Worm (Caenorhabditis elegans): Measurements from ENCODE around the gene nhr-187.

Gene nhr-187

ce11 chrV:3855916-3856315 is 6.8 kb downstream of the nhr-187 start (continued):
- TF ChIP-seq egl-27 (tag; optimal IDR thresholded peaks at IDR 0.05) (no peak), lir-3 (tag; optimal IDR thresholded peaks at IDR 0.05; ENCODE audit: poor library complexity) (no peak), nhr-11 (tag; optimal IDR thresholded peaks at IDR 0.05) (peak; percentile 39), aly-2 (tag; optimal IDR thresholded peaks at IDR 0.05) (no peak), ama-1 (optimal IDR thresholded peaks at IDR 0.05) (no peak), rnt-1 (tag; optimal IDR thresholded peaks at IDR 0.05) (no peak), ceh-8 (GFP tag; optimal IDR thresholded peaks at IDR 0.05) (peak; percentile 51), hlh-4 (tag; optimal IDR thresholded peaks at IDR 0.05) (no peak), nhr-237 (tag; optimal IDR thresholded peaks at IDR 0.05) (no peak), dpl-1 (GFP tag; optimal IDR thresholded peaks at IDR 0.05) (no peak), lin-13 (GFP tag; optimal IDR thresholded peaks at IDR 0.05) (no peak), lin-39 (tag; optimal IDR thresholded peaks at IDR 0.05) (no peak), blmp-1 (tag; optimal IDR thresholded peaks at IDR 0.05) (no peak), mab-9 (GFP tag; IDR thresholded peaks at IDR 0.05) (no peak), lin-35 (GFP tag; optimal IDR thresholded peaks at IDR 0.05) (no peak), isw-1 (GFP tag; IDR thresholded peaks at IDR 0.05) (no peak), pqm-1 (tag; optimal IDR thresholded peaks at IDR 0.05) (no peak), Y116A8C.19 (tag; optimal IDR thresholded peaks at IDR 0.05; ENCODE audit: borderline replicate concordance) (no peak), sptf-1 (tag; optimal IDR thresholded peaks at IDR 0.05) (no peak), fkh-4 (tag; optimal IDR thresholded peaks at IDR 0.05; ENCODE audit: borderline replicate concordance) (no peak), efl-1 (optimal IDR thresholded peaks at IDR 0.05) (no peak), efl-1 (GFP tag; optimal IDR thresholded peaks at IDR 0.05 in 1 of 2) (no peak), unc-30 (tag; optimal IDR thresholded peaks at IDR 0.05) (no peak), fkh-10 (GFP tag; optimal IDR thresholded peaks at IDR 0.05) (no peak), snpc-4 (tag; optimal IDR thresholded peaks at IDR 0.05) (no peak), mdl-1 (tag; optimal IDR thresholded peaks at IDR 0.05) (no peak), unc-98 (GFP tag; IDR thresholded peaks at IDR 0.05) (no peak), ets-5 (GFP tag; IDR thresholded peaks at IDR 0.05) (no peak), skn-1 (tag; optimal IDR thresholded peaks at IDR 0.05) (no peak), C04F5.9 (tag; optimal IDR thresholded peaks at IDR 0.05) (no peak), unc-130 (tag; optimal IDR thresholded peaks at IDR 0.05) (no peak), nhr-76 (tag; optimal IDR thresholded peaks at IDR 0.05) (no peak), vab-15 (tag; optimal IDR thresholded peaks at IDR 0.05) (no peak), nhr-19 (GFP tag; conservative IDR thresholded peaks at IDR 0.05) (peak; percentile 18; the same call in 1 of the 2 replicates), elt-3 (tag; optimal IDR thresholded peaks at IDR 0.05) (no peak), lsy-2 (tag; optimal IDR thresholded peaks at IDR 0.05) (peak in 1 of 2 experiments; percentile 37), grh-1 (GFP tag; IDR thresholded peaks at IDR 0.05) (no peak), ceh-90 (tag; optimal IDR thresholded peaks at IDR 0.05) (no peak), lin-14 (GFP tag; optimal IDR thresholded peaks at IDR 0.05) (peak; percentile 31), zip-4 (GFP tag; optimal IDR thresholded peaks at IDR 0.05) (no peak), snu-23 (GFP tag; optimal IDR thresholded peaks at IDR 0.05) (no peak), pax-3 (tag; optimal IDR thresholded peaks at IDR 0.05) (peak; percentile 17), aha-1 (tag; optimal IDR thresholded peaks at IDR 0.05) (no peak), unc-86 (tag; optimal IDR thresholded peaks at IDR 0.05) (no peak), fos-1 (tag; optimal IDR thresholded peaks at IDR 0.05) (peak; percentile 29), nhr-90 (tag; optimal IDR thresholded peaks at IDR 0.05; ENCODE audit: poor library complexity) (no peak), nhr-28 (tag; optimal IDR thresholded peaks at IDR 0.05) (no peak)

Measured in whole organism, L1 larva.